Worm (Caenorhabditis elegans) whole organism, L1 larva: ENCODE data around the gene gpr-1.

Experiments
- F16B12.6 ChIP-seq: fragments of 150-350 bp; optimal IDR thresholded peaks from 2 replicates; lab custom pipeline; 2014; ENCODE audit warnings: missing biosample characterization, missing genetic modification characterization
- Y116A8C.19 ChIP-seq: sonication (generic microtip); optimal IDR thresholded peaks from 2 replicates; lab custom pipeline; 2016; ENCODE audit warnings: missing compliant biosample characterization, missing genetic modification characterization, borderline replicate concordance
- blmp-1 ChIP-seq: fragments of 150-350 bp; optimal IDR thresholded peaks from 2 replicates; lab custom pipeline; 2014; ENCODE audit warnings: missing biosample characterization, missing genetic modification characterization
- ceh-8 ChIP-seq: fragments of 200-800 bp; sonication (Bioruptor generic); optimal IDR thresholded peaks from 2 replicates; lab custom pipeline; 2018; ENCODE audit warnings: mild to moderate bottlenecking, missing genetic modification characterization, moderate library complexity, missing compliant biosample characterization
- ces-1 ChIP-seq: fragments of 150-350 bp; optimal IDR thresholded peaks from 2 replicates; lab custom pipeline; 2014; ENCODE audit warnings: missing biosample characterization, missing genetic modification reagents, missing genetic modification characterization
- dpl-1 ChIP-seq, 3 experiments: fragments of 150-350 bp in 2 of 3; sonication (generic microtip) in 1 of 3; optimal IDR thresholded peaks; 2 replicates each; lab custom pipeline; 2014 to 2017; ENCODE audit warnings: missing biosample characterization in 3 of 3, missing genetic modification characterization in 3 of 3, missing genetic modification reagents in 3 of 3
- dsc-1 ChIP-seq: sonication (generic microtip); optimal IDR thresholded peaks from 2 replicates; lab custom pipeline; 2016; ENCODE audit warnings: mild to moderate bottlenecking, missing genetic modification characterization, missing compliant biosample characterization
- efl-1 ChIP-seq, 4 experiments: fragments of 150-350 bp; optimal IDR thresholded peaks in 3 of 4; peaks in 1 of 4; 1 replicate in 1 of 4; 2 replicates in 3 of 4; lab custom pipeline; 2014; ENCODE audit warnings: missing biosample characterization in 2 of 4, missing genetic modification characterization in 2 of 4, missing genetic modification reagents in 2 of 4
- egl-27 ChIP-seq, 2 experiments: fragments of 150-350 bp in 1 of 2; sonication (generic microtip); optimal IDR thresholded peaks; 3 replicates each; lab custom pipeline; 2017 to 2018; ENCODE audit warnings: missing biosample characterization in 2 of 2, missing genetic modification characterization in 2 of 2, missing genetic modification reagents in 2 of 2
- elt-3 ChIP-seq, 6 experiments: fragments of 150-350 bp in 1 of 6; sonication (generic microtip); optimal IDR thresholded peaks; 2 replicates each; lab custom pipeline; 2017 to 2018; ENCODE audit warnings: missing biosample characterization in 6 of 6, missing genetic modification characterization in 6 of 6, inconsistent platforms in 1 of 6
- isw-1 ChIP-seq: fragments of 200-800 bp; sonication (Bioruptor generic); IDR thresholded peaks from 2 replicates; pipeline ENCODE4 v1.3.6; 2022; ENCODE audit warnings: missing genetic modification characterization, missing compliant biosample characterization
- lin-13 ChIP-seq: fragments of 150-350 bp; optimal IDR thresholded peaks from 2 replicates; lab custom pipeline; 2014; ENCODE audit warnings: missing biosample characterization, missing genetic modification reagents, missing genetic modification characterization
- lin-14 ChIP-seq: fragments of 200-800 bp; sonication (Bioruptor generic); optimal IDR thresholded peaks from 2 replicates; lab custom pipeline; 2018; ENCODE audit warnings: mild to moderate bottlenecking, missing genetic modification characterization, moderate library complexity, missing compliant biosample characterization
- lin-35 ChIP-seq, 2 experiments: fragments of 150-350 bp; optimal IDR thresholded peaks; 2 replicates each; lab custom pipeline; 2014; ENCODE audit warnings: missing biosample characterization in 2 of 2, missing genetic modification characterization in 2 of 2, missing genetic modification reagents in 2 of 2
- lsy-2 ChIP-seq, 2 experiments: fragments of 150-350 bp; optimal IDR thresholded peaks; 2 replicates each; lab custom pipeline; 2014; ENCODE audit warnings: missing biosample characterization in 2 of 2, missing genetic modification characterization in 2 of 2
- mdl-1 ChIP-seq, 2 experiments: fragments of 150-350 bp; optimal IDR thresholded peaks; 2 replicates each; lab custom pipeline; 2014 to 2017; ENCODE audit warnings: missing biosample characterization in 2 of 2, missing genetic modification characterization in 2 of 2, inconsistent platforms in 1 of 2
- mef-2 ChIP-seq: fragments of 150-350 bp; optimal IDR thresholded peaks from 2 replicates; lab custom pipeline; 2014; ENCODE audit warnings: missing biosample characterization, missing genetic modification characterization
- mep-1 ChIP-seq: fragments of 150-350 bp; optimal IDR thresholded peaks from 2 replicates; lab custom pipeline; 2014; ENCODE audit warnings: missing biosample characterization, missing genetic modification characterization
- nhr-19 ChIP-seq: fragments of 200-800 bp; sonication (Bioruptor generic); conservative IDR thresholded peaks from 2 replicates; pipeline ENCODE4 v1.3.6; 2022; ENCODE audit warnings: missing genetic modification characterization, missing compliant biosample characterization
- nhr-20 ChIP-seq: sonication (generic microtip); optimal IDR thresholded peaks from 2 replicates; lab custom pipeline; 2016; ENCODE audit warnings: mild to moderate bottlenecking, missing genetic modification characterization, missing compliant biosample characterization
- nhr-71 ChIP-seq: sonication (generic microtip); optimal IDR thresholded peaks from 2 replicates; lab custom pipeline; 2016; ENCODE audit warnings: mild to moderate bottlenecking, missing genetic modification characterization, moderate library complexity, missing compliant biosample characterization
- nhr-76 ChIP-seq: sonication (generic microtip); optimal IDR thresholded peaks from 2 replicates; lab custom pipeline; 2017; ENCODE audit warnings: missing biosample characterization, missing genetic modification characterization
- nhr-85 ChIP-seq: sonication (generic microtip); peaks from one replicate; lab custom pipeline; 2016; ENCODE audit warnings: missing genetic modification characterization, inconsistent platforms, missing compliant biosample characterization
- pag-3 ChIP-seq: sonication (generic microtip); optimal IDR thresholded peaks from 2 replicates; lab custom pipeline; 2017; ENCODE audit warnings: missing genetic modification characterization, mild to moderate bottlenecking, missing compliant biosample characterization, antibody characterized with exemption, borderline replicate concordance; ENCODE audit not compliant: insufficient read depth
- pqm-1 ChIP-seq: sonication (generic microtip); optimal IDR thresholded peaks from 3 replicates; lab custom pipeline; 2017; ENCODE audit warnings: missing biosample characterization, missing genetic modification characterization
- snu-23 ChIP-seq: sonication (generic microtip); optimal IDR thresholded peaks from 2 replicates; lab custom pipeline; 2016; ENCODE audit warnings: missing genetic modification characterization, missing compliant biosample characterization
- tbx-2 ChIP-seq: sonication (generic microtip); optimal IDR thresholded peaks from 2 replicates; lab custom pipeline; 2016; ENCODE audit warnings: missing genetic modification characterization, missing compliant biosample characterization
- unc-130 ChIP-seq: fragments of 150-350 bp; optimal IDR thresholded peaks from 2 replicates; lab custom pipeline; 2017; ENCODE audit warnings: missing biosample characterization, missing genetic modification characterization, inconsistent platforms
- ztf-11 ChIP-seq, 2 experiments: sonication (generic microtip); optimal IDR thresholded peaks; 2 replicates each; lab custom pipeline; 2016 to 2017; ENCODE audit warnings: missing genetic modification characterization in 2 of 2, missing biosample characterization in 1 of 2, missing compliant biosample characterization in 1 of 2

Gene gpr-1

ce11 chrIII:8653875-8654386 lies 25.2 kb downstream of the gpr-1 start, which contains the start of gene F22B7.9 (continued):
- peak in 1 of 2 experiments; percentile 34 for TF ChIP-seq lin-35 (GFP tag; optimal IDR thresholded peaks at IDR 0.05; lab: Kevin White, UChicago)
- peak; percentile 23 for TF ChIP-seq tbx-2 (tag; lab: Kevin White, UChicago)
- TF ChIP-seq nhr-76, result no peak

ce11 chrIII:8654400-8654980 lies 25.8 kb downstream of the gpr-1 start:
- TF ChIP-seq unc-130 (tag; lab: Kevin White, UChicago) (peak; percentile 2), nhr-71 (peak; percentile 45), snu-23 (GFP tag; lab: Kevin White, UChicago) (peak; percentile 0), lin-14 (GFP tag; lab: Kevin White, UChicago) (peak; percentile 37), nhr-85 (tag; lab: Kevin White, UChicago) (peak; percentile 87), efl-1 (optimal IDR thresholded peaks at IDR 0.05; lab: Kevin White, UChicago) (no peak), efl-1 (GFP tag; optimal IDR thresholded peaks at IDR 0.05 in 1 of 2; lab: Kevin White, UChicago) (peak in 1 of 2 experiments; percentile 30), dsc-1 (tag; lab: Kevin White, UChicago) (peak; percentile 58), mep-1 (tag; lab: Kevin White, UChicago) (peak; percentile 6), ceh-8 (GFP tag; lab: Kevin White, UChicago) (no peak), nhr-20 (tag; lab: Kevin White, UChicago) (peak; percentile 18), elt-3 (tag; optimal IDR thresholded peaks at IDR 0.05; lab: Kevin White, UChicago) (peak in 1 of 6 experiments; percentile 24), pqm-1 (no peak), blmp-1 (tag; lab: Kevin White, UChicago) (peak; percentile 83), isw-1 (GFP tag; lab: Robert Waterston, UW) (no peak), pag-3 (peak; percentile 11), dpl-1 (GFP tag; optimal IDR thresholded peaks at IDR 0.05; lab: Kevin White, UChicago) (peak in 1 of 3 experiments; percentile 25), lin-13 (no peak), Y116A8C.19 (tag; lab: Kevin White, UChicago) (no peak)

- TF ChIP-seq efl-1 (optimal IDR thresholded peaks at IDR 0.05; lab: Kevin White, UChicago), result no peak
- peak in 1 of 2 experiments; percentile 22 for TF ChIP-seq efl-1 (GFP tag; optimal IDR thresholded peaks at IDR 0.05 in 1 of 2; lab: Kevin White, UChicago)
- TF ChIP-seq ceh-8 (GFP tag; lab: Kevin White, UChicago), result peak; percentile 56
- TF ChIP-seq tbx-2 (tag; lab: Kevin White, UChicago), result peak; percentile 5
- TF ChIP-seq snu-23 (GFP tag; lab: Kevin White, UChicago), result peak; percentile 40
- TF ChIP-seq nhr-19 (GFP tag; lab: Robert Waterston, UW), result peak; percentile 24; the same call in 1 of the 2 replicates
- peak; percentile 60 for TF ChIP-seq nhr-20 (tag; lab: Kevin White, UChicago)
- no peak for TF ChIP-seq mef-2
- peak in 1 of 6 experiments; percentile 38 for TF ChIP-seq elt-3 (tag; optimal IDR thresholded peaks at IDR 0.05; lab: Kevin White, UChicago)
- TF ChIP-seq dsc-1 (tag; lab: Kevin White, UChicago), result no peak
- peak; percentile 51 for TF ChIP-seq nhr-71
- TF ChIP-seq egl-27 (tag; optimal IDR thresholded peaks at IDR 0.05; lab: Kevin White, UChicago), result no peak
- peak in 1 of 2 experiments; percentile 2 for TF ChIP-seq mdl-1 (tag; optimal IDR thresholded peaks at IDR 0.05; lab: Kevin White, UChicago)
- no peak for TF ChIP-seq F16B12.6 (tag; lab: Kevin White, UChicago)
- TF ChIP-seq ces-1 (GFP tag; lab: Kevin White, UChicago), result no peak
- TF ChIP-seq lin-14 (GFP tag; lab: Kevin White, UChicago), result peak; percentile 23
- TF ChIP-seq lsy-2 (tag; optimal IDR thresholded peaks at IDR 0.05; lab: Kevin White, UChicago), result no peak
- TF ChIP-seq nhr-85 (tag; lab: Kevin White, UChicago), result peak; percentile 73
- TF ChIP-seq, all 84 proteins: peak for 11
Measured at ce11 chrIII:8655412-8655811, 26.7 kb downstream of the gpr-1 start.

- TF ChIP-seq nhr-19 (GFP tag; lab: Robert Waterston, UW) (peak; percentile 12; the same call in 1 of the 2 replicates), snu-23 (GFP tag; lab: Kevin White, UChicago) (peak; percentile 1), ztf-11 (tag; optimal IDR thresholded peaks at IDR 0.05; lab: Kevin White, UChicago) (no peak), nhr-85 (tag; lab: Kevin White, UChicago) (peak; percentile 70), lin-14 (GFP tag; lab: Kevin White, UChicago) (peak; percentile 3)
Measured at ce11 chrIII:8656055-8656454, 27.3 kb downstream of the gpr-1 start.
